Worm (Caenorhabditis elegans): ENCODE data around the gene srg-40.

ce11 chrV:11170564-11171329, 6.4 kb upstream of the srg-40 start:
- TF ChIP-seq hnd-1 (tag; optimal IDR thresholded peaks at IDR 0.05) (no peak), sea-1 (GFP tag; conservative IDR thresholded peaks at IDR 0.05) (no peak), ama-1 (optimal IDR thresholded peaks at IDR 0.05) (no peak), flt-1 (GFP tag; IDR thresholded peaks at IDR 0.05) (no peak), ets-7 (tag; optimal IDR thresholded peaks at IDR 0.05) (no peak), aly-1 (tag; optimal IDR thresholded peaks at IDR 0.05) (no peak), F13C5.2 (tag; optimal IDR thresholded peaks at IDR 0.05) (no peak), scrt-1 (GFP tag; IDR thresholded peaks at IDR 0.05) (no peak), pes-1 (GFP tag; IDR thresholded peaks at IDR 0.05) (no peak), tbx-11 (GFP tag; IDR thresholded peaks at IDR 0.05) (no peak)
